Fruit fly (Drosophila melanogaster) whole organism, embryonic: ENCODE results near the gene spel1.

ENCODE experiments used
- Adf1 ChIP-seq: fragments of 200-800 bp; sonication (Bioruptor generic); IDR thresholded peaks from 2 replicates; pipeline ENCODE4 v1.3.6; 2022; ENCODE audit warnings: missing biosample characterization, missing genetic modification characterization
- Atf6 ChIP-seq: fragments of 200-800 bp; sonication (Bioruptor generic); IDR thresholded peaks from 2 replicates; pipeline ENCODE4 v1.3.6; 2022; ENCODE audit warnings: missing biosample characterization, missing genetic modification characterization
- CG1024 ChIP-seq: fragments of 200-800 bp; sonication (Bioruptor generic); IDR thresholded peaks from 2 replicates; pipeline ENCODE4 v1.3.6; 2022; ENCODE audit warnings: missing biosample characterization, missing genetic modification characterization
- CG10321 ChIP-seq: fragments of 200-800 bp; sonication (Bioruptor generic); IDR thresholded peaks from 2 replicates; pipeline ENCODE4 v1.3.6; 2022; ENCODE audit warnings: missing biosample characterization, missing genetic modification characterization
- CG10979 ChIP-seq: fragments of 200-800 bp; sonication (Bioruptor generic); optimal IDR thresholded peaks from 2 replicates; lab custom pipeline; 2018; ENCODE audit warnings: missing biosample characterization, mild to moderate bottlenecking, missing genetic modification characterization, moderate library complexity
- CG11695 ChIP-seq: fragments of 200-800 bp; sonication (Bioruptor generic); IDR thresholded peaks from 3 replicates; pipeline ENCODE4 v1.3.6; 2022; ENCODE audit warnings: missing biosample characterization, missing genetic modification characterization
- CG14860 ChIP-seq: fragments of 200-800 bp; sonication (Bioruptor generic); IDR thresholded peaks from 3 replicates; pipeline ENCODE4 v1.3.6; 2022; ENCODE audit warnings: missing biosample characterization, missing genetic modification characterization; ENCODE audit not compliant: partially characterized antibody
- CG15514 ChIP-seq: fragments of 200-800 bp; sonication (Bioruptor generic); optimal IDR thresholded peaks from 3 replicates; lab custom pipeline; 2017; ENCODE audit warnings: missing biosample characterization, missing genetic modification characterization, mild to moderate bottlenecking, moderate library complexity, missing genetic modification reagents
- CG17385 ChIP-seq: fragments of 200-800 bp; sonication (Bioruptor generic); optimal IDR thresholded peaks from 3 replicates; lab custom pipeline; 2018; ENCODE audit warnings: missing biosample characterization, mild to moderate bottlenecking, missing genetic modification characterization
- CG17568 ChIP-seq: fragments of 200-800 bp; sonication (Bioruptor generic); optimal IDR thresholded peaks from 2 replicates; lab custom pipeline; 2018; ENCODE audit warnings: missing biosample characterization, mild to moderate bottlenecking, missing genetic modification characterization, moderate library complexity
- CG18619 ChIP-seq: fragments of 200-800 bp; sonication (Bioruptor generic); optimal IDR thresholded peaks from 3 replicates; lab custom pipeline; 2017; ENCODE audit warnings: missing biosample characterization, mild to moderate bottlenecking, missing genetic modification characterization
- CG2199 ChIP-seq: fragments of 200-800 bp; sonication (Bioruptor generic); IDR thresholded peaks from 3 replicates; pipeline ENCODE4 v1.3.6; 2022; ENCODE audit warnings: missing biosample characterization, missing genetic modification characterization
- CG2875 ChIP-seq: fragments of 200-800 bp; sonication (Bioruptor generic); optimal IDR thresholded peaks from 2 replicates; lab custom pipeline; 2017; ENCODE audit warnings: missing biosample characterization, mild to moderate bottlenecking, missing genetic modification characterization, missing genetic modification reagents
- CG30431 ChIP-seq: fragments of 200-800 bp; sonication (Bioruptor generic); optimal IDR thresholded peaks from 2 replicates; lab custom pipeline; 2017; ENCODE audit warnings: missing biosample characterization, missing genetic modification characterization
- CG34376 ChIP-seq: fragments of 200-800 bp; sonication (Bioruptor generic); optimal IDR thresholded peaks from 2 replicates; lab custom pipeline; 2018; ENCODE audit warnings: missing biosample characterization, mild to moderate bottlenecking, missing genetic modification characterization
- Camta ChIP-seq: fragments of 200-800 bp; sonication (Bioruptor generic); optimal IDR thresholded peaks from 2 replicates; lab custom pipeline; 2016; ENCODE audit warnings: missing biosample characterization, missing genetic modification characterization
- CrebB ChIP-seq: fragments of 200-800 bp; sonication (Bioruptor generic); optimal IDR thresholded peaks from 3 replicates; lab custom pipeline; 2018; ENCODE audit warnings: missing biosample characterization, mild to moderate bottlenecking, missing genetic modification characterization
- Drgx ChIP-seq: fragments of 200-800 bp; sonication (Bioruptor generic); IDR thresholded peaks from 2 replicates; pipeline ENCODE4 v1.3.6; 2022; ENCODE audit warnings: missing biosample characterization, missing genetic modification characterization
- Eip74EF ChIP-seq, 2 experiments: fragments of 200-800 bp in 1 of 2; fragments of >200 bp in 1 of 2; sonication (Bioruptor generic) in 1 of 2; optimal IDR thresholded peaks; 2 replicates each; lab custom pipeline; 2017 to 2019; ENCODE audit warnings: missing biosample characterization in 2 of 2, missing genetic modification characterization in 2 of 2, mild to moderate bottlenecking in 1 of 2, moderate library complexity in 1 of 2
- HLH4C ChIP-seq: fragments of 200-800 bp; sonication (Bioruptor generic); IDR thresholded peaks from 3 replicates; pipeline ENCODE4 v1.3.6; 2022; ENCODE audit warnings: missing biosample characterization, missing genetic modification characterization; ENCODE audit not compliant: partially characterized antibody
- HmgZ ChIP-seq: fragments of 200-800 bp; sonication (Bioruptor generic); optimal IDR thresholded peaks from 2 replicates; lab custom pipeline; 2018; ENCODE audit warnings: missing biosample characterization, mild to moderate bottlenecking, missing genetic modification characterization
- Jarid2 ChIP-seq: fragments of 200-800 bp; sonication (Bioruptor generic); optimal IDR thresholded peaks from 3 replicates; lab custom pipeline; 2017; ENCODE audit warnings: mild to moderate bottlenecking, missing biosample characterization, missing genetic modification reagents, missing genetic modification characterization
- Kr ChIP-seq: fragments of 200-800 bp; sonication (Bioruptor generic); optimal IDR thresholded peaks from 2 replicates; lab custom pipeline; 2017; ENCODE audit warnings: missing biosample characterization, mild to moderate bottlenecking, missing genetic modification characterization
- MTF-1 ChIP-seq: fragments of 200-800 bp; sonication (Bioruptor generic); optimal IDR thresholded peaks from 2 replicates; lab custom pipeline; 2018; ENCODE audit warnings: missing biosample characterization, mild to moderate bottlenecking, missing genetic modification characterization, borderline replicate concordance
- Nf-YA ChIP-seq: fragments of 200-800 bp; sonication (Bioruptor generic); IDR thresholded peaks from 2 replicates; pipeline ENCODE4 v1.3.6; 2022; ENCODE audit warnings: missing biosample characterization, missing genetic modification characterization
- Sry-β ChIP-seq: fragments of 200-800 bp; sonication (Bioruptor generic); optimal IDR thresholded peaks from 2 replicates; lab custom pipeline; 2018; ENCODE audit warnings: missing biosample characterization, mild to moderate bottlenecking, missing genetic modification characterization, moderate library complexity
- Xrp1 ChIP-seq: fragments of 200-800 bp; sonication (Bioruptor generic); IDR thresholded peaks from 2 replicates; pipeline ENCODE4 v1.3.6; 2022; ENCODE audit warnings: missing biosample characterization, missing genetic modification characterization
- ab ChIP-seq: fragments of 200-800 bp; sonication (Bioruptor generic); optimal IDR thresholded peaks from 2 replicates; lab custom pipeline; 2016; ENCODE audit warnings: missing biosample characterization, missing genetic modification characterization
- amos ChIP-seq: fragments of 200-800 bp; sonication (Bioruptor generic); IDR thresholded peaks from 2 replicates; pipeline ENCODE4 v1.3.6; 2022; ENCODE audit warnings: missing biosample characterization, missing genetic modification characterization; ENCODE audit not compliant: partially characterized antibody
- btn ChIP-seq: fragments of 200-800 bp; sonication (Bioruptor generic); optimal IDR thresholded peaks from 2 replicates; lab custom pipeline; 2016; ENCODE audit warnings: missing biosample characterization, missing genetic modification characterization
- caup ChIP-seq: fragments of 200-800 bp; sonication (Bioruptor generic); optimal IDR thresholded peaks from 3 replicates; lab custom pipeline; 2017; ENCODE audit warnings: missing biosample characterization, mild to moderate bottlenecking, missing genetic modification characterization, moderate library complexity; ENCODE audit not compliant: severe bottlenecking
- chinmo ChIP-seq: fragments of 200-800 bp; sonication (Bioruptor generic); IDR thresholded peaks from 4 replicates; pipeline ENCODE4 v1.3.6; 2022; ENCODE audit warnings: missing biosample characterization, missing genetic modification characterization; ENCODE audit not compliant: partially characterized antibody
- ci ChIP-seq: fragments of 200-800 bp; sonication (Bioruptor generic); IDR thresholded peaks from 3 replicates; pipeline ENCODE4 v1.3.6; 2022; ENCODE audit warnings: missing biosample characterization, missing genetic modification characterization
- fd102C ChIP-seq: fragments of 200-800 bp; sonication (Bioruptor generic); optimal IDR thresholded peaks from 2 replicates; lab custom pipeline; 2018; ENCODE audit warnings: missing biosample characterization, mild to moderate bottlenecking, missing genetic modification characterization, moderate library complexity
- gcm ChIP-seq: fragments of 200-800 bp; sonication (Bioruptor generic); optimal IDR thresholded peaks from 2 replicates; lab custom pipeline; 2019; ENCODE audit warnings: missing biosample characterization, mild to moderate bottlenecking, missing genetic modification characterization, moderate library complexity
- hkb ChIP-seq, 2 experiments: fragments of 200-800 bp in 1 of 2; fragments of >200 bp in 1 of 2; sonication (Bioruptor generic) in 1 of 2; IDR thresholded peaks in 1 of 2; optimal IDR thresholded peaks in 1 of 2; 2 replicates each; pipeline versions ENCODE4 v1.3.6 to Lab custom; 2017 to 2022; ENCODE audit warnings: missing biosample characterization in 1 of 2, missing genetic modification characterization in 1 of 2
- nau ChIP-seq: fragments of 200-800 bp; sonication (Bioruptor generic); optimal IDR thresholded peaks from 3 replicates; lab custom pipeline; 2017; ENCODE audit warnings: missing biosample characterization, mild to moderate bottlenecking, missing genetic modification characterization, missing genetic modification reagents
- oc ChIP-seq: fragments of 200-800 bp; sonication (Bioruptor generic); optimal IDR thresholded peaks from 2 replicates; lab custom pipeline; 2018; ENCODE audit warnings: missing biosample characterization, mild to moderate bottlenecking, missing genetic modification characterization, moderate library complexity
- pb ChIP-seq: fragments of 200-800 bp; sonication (Bioruptor generic); optimal IDR thresholded peaks from 3 replicates; lab custom pipeline; 2016; ENCODE audit warnings: missing biosample characterization, missing genetic modification characterization
- slbo ChIP-seq: fragments of 200-800 bp; sonication (Bioruptor generic); IDR thresholded peaks from 2 replicates; pipeline ENCODE4 v1.3.6; 2022; ENCODE audit warnings: missing biosample characterization, missing genetic modification characterization
- so ChIP-seq: fragments of 200-800 bp; sonication (Bioruptor generic); IDR thresholded peaks from 3 replicates; pipeline ENCODE4 v1.3.6; 2022; ENCODE audit warnings: missing biosample characterization, missing genetic modification characterization
- sob ChIP-seq: fragments of 200-800 bp; sonication (Bioruptor generic); IDR thresholded peaks from 2 replicates; pipeline ENCODE4 v1.3.6; 2022; ENCODE audit warnings: missing biosample characterization, missing genetic modification characterization
- sr ChIP-seq: fragments of 200-800 bp; sonication (Bioruptor generic); IDR thresholded peaks from 3 replicates; pipeline ENCODE4 v1.3.6; 2022; ENCODE audit warnings: missing biosample characterization, missing genetic modification characterization
- sug ChIP-seq: fragments of 200-800 bp; optimal IDR thresholded peaks from 2 replicates; lab custom pipeline; 2019; ENCODE audit warnings: missing biosample characterization, mild to moderate bottlenecking, missing genetic modification characterization, moderate library complexity
- tna ChIP-seq: fragments of 200-800 bp; sonication (Bioruptor generic); IDR thresholded peaks from 2 replicates; pipeline ENCODE4 v1.3.6; 2022; ENCODE audit warnings: missing biosample characterization, missing genetic modification characterization; ENCODE audit not compliant: partially characterized antibody
- z ChIP-seq: fragments of 200-800 bp; sonication (Bioruptor generic); IDR thresholded peaks from 3 replicates; pipeline ENCODE4 v1.3.6; 2022; ENCODE audit warnings: missing biosample characterization, missing genetic modification characterization
- zfh1 ChIP-seq: fragments of 200-800 bp; sonication (Bioruptor generic); IDR thresholded peaks from 3 replicates; pipeline ENCODE4 v1.3.6; 2022; ENCODE audit warnings: missing biosample characterization, missing genetic modification characterization

Gene spel1

DNA sequence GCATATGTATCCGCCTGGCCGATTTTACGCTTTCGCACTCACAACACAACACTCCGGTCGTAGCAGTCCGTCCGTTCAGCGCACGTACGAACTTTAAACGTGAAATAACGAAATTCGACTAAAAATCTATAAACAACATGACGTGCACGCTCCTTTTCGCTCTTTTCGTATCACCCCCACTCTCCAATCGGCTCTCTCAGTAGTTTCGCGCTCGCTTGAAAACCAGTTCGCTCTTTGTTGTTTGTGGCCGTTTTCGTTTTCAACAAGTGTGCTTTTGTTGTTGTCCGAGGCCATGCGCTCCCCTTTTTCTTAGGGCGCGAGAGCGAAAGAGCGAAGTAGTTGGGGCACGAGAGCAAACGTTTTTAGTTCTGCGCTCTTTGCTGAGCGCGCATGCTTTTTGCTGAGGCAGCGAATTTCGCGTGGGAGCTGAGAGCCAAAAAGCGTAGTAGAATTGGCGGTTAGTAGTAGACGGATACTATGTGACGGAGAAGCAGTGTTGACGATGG is 47.6 kb downstream of the spel1 start, which contains the start of gene elB (continued):
- TF ChIP-seq slbo = 0 out of 2 replicates have a peak, but pooled peaks have one; percentile 23
- peak; percentile 96; the same call in 3 of the 4 replicates for TF ChIP-seq chinmo (GFP tag; lab: Robert Waterston, UW)
- TF ChIP-seq tna = 0 out of 2 replicates have a peak, but pooled peaks have one; percentile 37
- TF ChIP-seq Kr (GFP tag; lab: Kevin White, UChicago) = no peak
- TF ChIP-seq sug = peak; percentile 5
- peak; percentile 55 for TF ChIP-seq CG34376 (GFP tag; lab: Kevin White, UChicago)
- TF ChIP-seq CG30431 (GFP tag; lab: Kevin White, UChicago) = no peak
- TF ChIP-seq CG17568 (GFP tag; lab: Kevin White, UChicago) = peak; percentile 15
- peak; percentile 95 for TF ChIP-seq Jarid2 (GFP tag; lab: Kevin White, UChicago)
- TF ChIP-seq oc (tag; lab: Kevin White, UChicago) = no peak
- TF ChIP-seq Adf1 (GFP tag; lab: Robert Waterston, UW) = peak; percentile 69; the same call in 1 of the 2 replicates
- TF ChIP-seq sob (GFP tag; lab: Robert Waterston, UW) = peak; percentile 64; the same call in 1 of the 2 replicates
- TF ChIP-seq gcm (GFP tag; lab: Kevin White, UChicago) = peak; percentile 17
- peak; percentile 11 for TF ChIP-seq caup
- TF ChIP-seq amos (GFP tag; lab: Robert Waterston, UW) = peak; percentile 20; the same call in 1 of the 2 replicates
- peak; percentile 85 for TF ChIP-seq sr (GFP tag; lab: Robert Waterston, UW)
- no peak for TF ChIP-seq CG10979 (tag; lab: Kevin White, UChicago)
- peak in 1 of 2 experiments; percentile 41 for TF ChIP-seq Eip74EF (GFP tag; optimal IDR thresholded peaks at IDR 0.05; lab: Kevin White, UChicago)
- TF ChIP-seq nau (GFP tag; lab: Kevin White, UChicago) = peak; percentile 23
- no peak for TF ChIP-seq hkb (optimal IDR thresholded peaks at IDR 0.05; lab: Kevin White, UChicago)
- peak; percentile 56 for TF ChIP-seq hkb (GFP tag; IDR thresholded peaks at IDR 0.05; lab: Robert Waterston, UW)
- TF ChIP-seq CG18619 (GFP tag; lab: Kevin White, UChicago) = peak; percentile 8
- TF ChIP-seq z (GFP tag; lab: Robert Waterston, UW) = peak; percentile 57; the same call in 2 of the 3 replicates
- peak; percentile 68 for TF ChIP-seq Drgx
- TF ChIP-seq CG10321 (GFP tag; lab: Robert Waterston, UW) = 0 out of 2 replicates have a peak, but pooled peaks have one; percentile 6
- TF ChIP-seq Atf6 (GFP tag; lab: Robert Waterston, UW) = peak; percentile 53; the same call in 1 of the 2 replicates
- peak; percentile 28; the same call in 1 of the 2 replicates for TF ChIP-seq Nf-YA
- peak; percentile 13 for TF ChIP-seq CG15514 (GFP tag; lab: Kevin White, UChicago)
- peak; percentile 38 for TF ChIP-seq HmgZ (tag; lab: Kevin White, UChicago)
- no peak for TF ChIP-seq Camta
- no peak for TF ChIP-seq CG2875
- no peak for TF ChIP-seq Sry-β (GFP tag; lab: Kevin White, UChicago)
- TF ChIP-seq CG14860 (GFP tag; lab: Robert Waterston, UW) = no peak
- no peak for TF ChIP-seq pb
- TF ChIP-seq zfh1 (GFP tag; lab: Robert Waterston, UW) = no peak
- peak; percentile 36; the same call in 1 of the 3 replicates for TF ChIP-seq CG11695 (GFP tag; lab: Robert Waterston, UW)
- peak; percentile 13 for TF ChIP-seq CrebB (tag; lab: Kevin White, UChicago)
- no peak for TF ChIP-seq CG1024
- peak; percentile 45; the same call in 1 of the 2 replicates for TF ChIP-seq Xrp1 (GFP tag; lab: Robert Waterston, UW)
- 0 out of 3 replicates have a peak, but pooled peaks have one; percentile 41 for TF ChIP-seq HLH4C (GFP tag; lab: Robert Waterston, UW)
- no peak for TF ChIP-seq MTF-1
- TF ChIP-seq fd102C (GFP tag; lab: Kevin White, UChicago) = no peak
- TF ChIP-seq btn (GFP tag; lab: Kevin White, UChicago) = peak; percentile 8
- peak; percentile 43; the same call in 1 of the 3 replicates for TF ChIP-seq so (GFP tag; lab: Robert Waterston, UW)
- TF ChIP-seq CG17385 (GFP tag; lab: Kevin White, UChicago) = peak; percentile 71
- TF ChIP-seq ab (GFP tag; lab: Kevin White, UChicago) = no peak
- peak; percentile 66; the same call in 2 of the 3 replicates for TF ChIP-seq ci (GFP tag; lab: Robert Waterston, UW)
- 0 out of 3 replicates have a peak, but pooled peaks have one; percentile 49 for TF ChIP-seq CG2199 (GFP tag; lab: Robert Waterston, UW)
